Worm (Caenorhabditis elegans) whole organism, L1 larva: ENCODE data around the gene T23B7.2.

Experiments used
- efl-3 ChIP-seq: fragments of 200-800 bp; sonication (Bioruptor generic); optimal IDR thresholded peaks from 2 replicates; lab custom pipeline; 2018; ENCODE audit warnings: mild to moderate bottlenecking, missing genetic modification characterization, missing compliant biosample characterization
- lin-13 ChIP-seq: fragments of 150-350 bp; optimal IDR thresholded peaks from 2 replicates; lab custom pipeline; 2014; ENCODE audit warnings: missing biosample characterization, missing genetic modification reagents, missing genetic modification characterization
- nhr-12 ChIP-seq: sonication (generic microtip); optimal IDR thresholded peaks from 2 replicates; lab custom pipeline; 2017; ENCODE audit warnings: missing biosample characterization, missing genetic modification characterization
- sox-4 ChIP-seq: sonication (generic microtip); optimal IDR thresholded peaks from 2 replicates; lab custom pipeline; 2016; ENCODE audit warnings: missing genetic modification characterization, missing compliant biosample characterization
- sptf-1 ChIP-seq: fragments of 150-350 bp; optimal IDR thresholded peaks from 2 replicates; lab custom pipeline; 2014; ENCODE audit warnings: missing biosample characterization, missing genetic modification characterization

DNA sequence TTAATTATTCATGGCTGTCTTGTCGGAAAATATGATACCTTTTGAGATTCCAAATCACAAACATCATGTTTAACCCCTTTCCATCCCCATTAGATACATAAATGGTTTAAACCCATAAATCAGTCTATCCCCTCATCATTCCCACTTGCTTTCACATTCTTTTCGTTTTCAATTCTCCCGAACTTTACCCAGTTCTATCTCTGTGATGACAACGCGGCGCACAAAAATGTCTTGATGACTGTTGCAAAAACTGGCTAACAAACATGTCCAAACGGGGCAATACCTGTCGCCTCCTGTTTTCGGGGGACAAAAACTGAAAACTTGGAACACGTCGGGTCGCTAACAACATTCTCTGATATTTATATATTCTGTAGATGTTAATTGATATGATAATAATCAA is 24.0 kb upstream of the T23B7.2 start:
- TF ChIP-seq efl-3 (GFP tag; lab: Kevin White, UChicago): no peak
- no peak for TF ChIP-seq nhr-12 (tag; lab: Kevin White, UChicago)
- TF ChIP-seq lin-13 (GFP tag; lab: Kevin White, UChicago): no peak
- TF ChIP-seq sptf-1 (tag; lab: Kevin White, UChicago): no peak
- TF ChIP-seq sox-4 (tag; lab: Kevin White, UChicago): no peak
